Fruit fly (Drosophila melanogaster): ENCODE results near the gene bdwf.
A peak's percentile ranks its signal among the peaks of the same experiment; 100 is the strongest.

bdwf gene

DNA sequence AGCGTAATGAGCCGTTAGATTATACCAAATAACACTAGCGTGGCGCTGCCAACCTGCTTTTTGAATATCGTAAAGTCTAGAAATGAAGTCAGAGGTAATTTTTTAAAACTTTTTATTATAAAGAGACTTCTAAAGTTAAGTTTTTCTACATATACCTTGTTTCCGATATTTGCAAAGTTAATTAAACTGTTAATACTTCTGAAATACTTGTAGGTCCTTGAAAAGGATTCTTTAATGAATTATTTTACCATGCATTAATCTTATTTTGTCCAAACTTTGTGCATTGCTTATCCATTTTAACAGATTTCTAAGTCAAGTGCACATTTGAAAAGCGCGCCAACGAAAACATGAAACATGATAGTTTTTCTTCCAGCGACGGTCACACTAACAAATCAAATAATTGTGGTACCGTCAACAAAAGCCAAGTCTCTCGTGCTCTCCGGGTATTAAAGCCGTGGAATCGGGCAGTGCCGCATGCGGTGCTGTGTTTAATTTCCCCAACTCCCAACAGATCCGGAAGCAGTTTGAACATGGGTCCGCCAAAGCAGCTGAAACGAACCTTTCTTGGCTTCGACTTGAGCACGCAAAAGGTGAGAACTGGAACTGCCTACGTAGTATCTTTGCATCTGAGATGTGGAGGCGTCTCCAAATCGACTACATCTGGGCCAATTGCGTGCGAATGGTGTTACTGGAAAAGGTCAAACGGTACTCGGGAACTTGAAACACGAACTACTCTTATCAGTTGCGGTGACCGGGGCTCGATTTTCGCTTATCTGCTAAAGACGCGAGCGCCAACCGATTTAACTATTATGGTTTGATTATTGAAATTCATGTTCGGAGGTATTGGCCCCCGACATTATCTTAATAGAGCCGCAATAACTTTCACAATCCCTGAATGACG, 46.6 kb downstream of the bdwf start, which contains the start of the genes EMC2A and CG3534 (continued):
- TF ChIP-seq hkb (optimal IDR thresholded peaks at IDR 0.05) (no peak), hkb (GFP tag; IDR thresholded peaks at IDR 0.05) (peak; percentile 4), fru (optimal IDR thresholded peaks at IDR 0.05) (no peak), CG16813 (GFP tag; IDR thresholded peaks at IDR 0.05; ENCODE audit: partially characterized antibody) (no peak), HLHmδ (GFP tag; optimal IDR thresholded peaks at IDR 0.05) (no peak), CG16779 (GFP tag; IDR thresholded peaks at IDR 0.05) (no peak), CG4820 (GFP tag; optimal IDR thresholded peaks at IDR 0.05) (no peak), CG31441 (GFP tag; IDR thresholded peaks at IDR 0.05) (no peak), Bteb2 (GFP tag; optimal IDR thresholded peaks at IDR 0.05) (no peak), Rfx (GFP tag; IDR thresholded peaks at IDR 0.05) (no peak; the same call in 1 of the 2 replicates), Kr (GFP tag; optimal IDR thresholded peaks at IDR 0.05) (no peak), CG13424 (tag; optimal IDR thresholded peaks at IDR 0.05) (no peak), E2f2 (GFP tag; IDR thresholded peaks at IDR 0.05) (no peak), Fer1 (GFP tag; optimal IDR thresholded peaks at IDR 0.05) (no peak), stwl (tag; optimal IDR thresholded peaks at IDR 0.05) (peak; percentile 76), CG13775 (GFP tag; optimal IDR thresholded peaks at IDR 0.05) (no peak), sens (GFP tag) (peak; percentile 86), Atf6 (GFP tag; IDR thresholded peaks at IDR 0.05) (no peak), CG16863 (GFP tag; optimal IDR thresholded peaks at IDR 0.05) (no peak), Vsx1 (GFP tag; optimal IDR thresholded peaks at IDR 0.05) (no peak), caup (GFP tag; optimal IDR thresholded peaks at IDR 0.05; ENCODE audit: severe bottlenecking) (no peak), ken (GFP tag; IDR thresholded peaks at IDR 0.05) (no peak), trh (GFP tag; optimal IDR thresholded peaks at IDR 0.05) (no peak), HLH4C (GFP tag; IDR thresholded peaks at IDR 0.05; ENCODE audit: partially characterized antibody) (no peak), CG3838 (GFP tag; optimal IDR thresholded peaks at IDR 0.05) (no peak), fd96Cb (tag; optimal IDR thresholded peaks at IDR 0.05) (no peak), Hmr (GFP tag; optimal IDR thresholded peaks at IDR 0.05) (peak; percentile 22), Dp (GFP tag; optimal IDR thresholded peaks at IDR 0.05) (no peak), CG8290 (GFP tag; optimal IDR thresholded peaks at IDR 0.05) (peak; percentile 48), CG8290 (tag; optimal IDR thresholded peaks at IDR 0.05) (no peak), CG13894 (tag; optimal IDR thresholded peaks at IDR 0.05) (no peak), Neu2 (GFP tag; optimal IDR thresholded peaks at IDR 0.05; ENCODE audit: borderline replicate concordance) (no peak), Hmx (GFP tag; optimal IDR thresholded peaks at IDR 0.05) (peak; percentile 42), Sox102F (GFP tag; optimal IDR thresholded peaks at IDR 0.05) (no peak), CG8281 (tag; optimal IDR thresholded peaks at IDR 0.05) (no peak), CG17385 (GFP tag; optimal IDR thresholded peaks at IDR 0.05) (no peak), Tbp (GFP tag; optimal IDR thresholded peaks at IDR 0.05) (no peak), dmrt11E (tag; optimal IDR thresholded peaks at IDR 0.05) (no peak), Pdp1 (GFP tag; optimal IDR thresholded peaks at IDR 0.05) (peak; percentile 18 to 26), Hey (tag; optimal IDR thresholded peaks at IDR 0.05) (no peak), YL-1 (GFP tag; optimal IDR thresholded peaks at IDR 0.05) (peak; percentile 24), ci (GFP tag; IDR thresholded peaks at IDR 0.05) (no peak), CG12769 (tag; optimal IDR thresholded peaks at IDR 0.05) (no peak), CG8478 (optimal IDR thresholded peaks at IDR 0.05) (no peak), CG9215 (GFP tag; IDR thresholded peaks at IDR 0.05) (0 out of 2 replicates have a peak, but pooled peaks have one; percentile 20), NfI (GFP tag; optimal IDR thresholded peaks at IDR 0.05) (no peak), CG10543 (GFP tag; optimal IDR thresholded peaks at IDR 0.05) (no peak), Dad (GFP tag; optimal IDR thresholded peaks at IDR 0.05) (no peak), CG7928 (GFP tag; optimal IDR thresholded peaks at IDR 0.05) (no peak), Oli (tag; optimal IDR thresholded peaks at IDR 0.05) (no peak)
